Fruit fly (Drosophila melanogaster) Kc167 (cell line): ENCODE results near the gene CG15356.

Source experiments
- Sin3A ChIP-seq: fragments of >200 bp; optimal IDR thresholded peaks from 2 replicates; lab custom pipeline; 2018; ENCODE audit warnings: missing external identifiers
- insv ChIP-seq: fragments of >200 bp; optimal IDR thresholded peaks from 3 replicates; lab custom pipeline; 2018; ENCODE audit warnings: missing external identifiers
- ttk ChIP-seq: sonication (Bioruptor generic); optimal IDR thresholded peaks from 2 replicates; lab custom pipeline; 2017; ENCODE audit warnings: missing external identifiers

DNA sequence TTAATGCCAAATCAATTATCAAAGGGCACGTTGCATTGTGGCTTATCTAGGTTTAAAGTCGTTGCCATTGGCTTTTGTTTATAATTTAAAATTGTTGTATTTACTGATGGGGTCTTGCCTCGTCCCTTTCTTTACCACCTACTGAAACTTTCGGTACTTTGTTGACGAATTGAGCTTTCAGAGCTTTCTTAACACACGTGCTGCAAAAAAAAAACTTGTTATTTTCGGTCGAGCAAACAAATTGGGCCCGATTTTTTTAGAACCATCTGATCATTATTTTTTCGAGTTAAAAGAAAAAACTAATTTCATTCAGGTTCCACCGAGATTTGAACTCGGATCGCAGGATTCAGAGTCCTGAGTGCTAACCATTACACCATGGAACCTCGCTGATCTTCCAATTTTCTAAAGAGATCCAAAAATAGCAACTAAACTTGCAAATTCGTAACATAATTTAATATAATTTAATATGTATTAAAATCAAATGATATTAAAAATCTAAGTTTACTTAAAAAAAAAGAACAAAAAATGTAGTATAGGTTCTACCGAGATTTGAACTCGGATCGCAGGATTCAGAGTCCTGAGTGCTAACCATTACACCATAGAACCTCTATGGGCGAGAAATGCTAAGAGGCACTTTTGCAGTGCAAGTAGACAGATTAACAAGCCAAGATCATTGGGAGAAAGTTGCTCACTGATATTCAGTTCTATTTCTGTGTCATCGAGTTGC is 29.9 kb upstream of the CG15356 start:
- no peak for TF ChIP-seq insv
- TF ChIP-seq Sin3A (lab: Kevin White, UChicago) = no peak
- no peak for TF ChIP-seq ttk (lab: Kevin White, UChicago)
